Fruit fly (Drosophila melanogaster): ENCODE results near the gene pros.
A peak's percentile ranks its signal among the peaks of the same experiment; 100 is the strongest.

DNA sequence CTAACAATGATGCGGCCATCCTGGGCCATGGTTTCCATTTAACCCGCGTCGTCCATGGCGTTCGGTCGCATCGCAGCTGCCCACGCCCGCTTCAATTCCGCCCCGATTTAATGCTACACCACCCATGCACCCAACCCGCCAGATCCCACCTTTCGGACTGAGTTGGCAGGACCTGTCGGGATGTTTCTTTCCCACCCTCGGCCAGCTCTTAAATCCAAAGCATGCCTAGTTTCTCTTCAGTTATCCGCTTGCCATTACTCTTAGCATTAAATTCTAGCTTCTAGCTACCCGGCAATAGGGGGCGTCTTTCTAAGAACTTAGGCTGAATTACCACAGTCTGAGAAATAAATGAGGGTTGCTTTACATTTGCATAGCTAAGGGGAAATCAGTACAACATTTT, 16.0 kb upstream of the pros start:
- TF ChIP-seq Sin3A (optimal IDR thresholded peaks at IDR 0.05) (no peak), psq (optimal IDR thresholded peaks at IDR 0.05) (no peak), h (optimal IDR thresholded peaks at IDR 0.05) (peak; percentile 73)
